Fruit fly (Drosophila melanogaster) whole organism, prepupa: Measurements from ENCODE around the gene Kul.
A peak's percentile ranks its signal among the peaks of the same experiment; 100 is the strongest.

Experiments used
- Blimp-1 ChIP-seq: fragments of 200-800 bp; sonication (Bioruptor generic); optimal IDR thresholded peaks from 3 replicates; lab custom pipeline; 2017; ENCODE audit warnings: missing biosample characterization, missing genetic modification characterization, mild to moderate bottlenecking, moderate library complexity, missing genetic modification reagents
- CG10669 ChIP-seq: fragments of 200-800 bp; sonication (Bioruptor generic); optimal IDR thresholded peaks from 3 replicates; lab custom pipeline; 2018; ENCODE audit warnings: missing biosample characterization, mild to moderate bottlenecking, missing genetic modification characterization, moderate library complexity
- CG11294 ChIP-seq: fragments of 200-800 bp; sonication (Bioruptor generic); IDR thresholded peaks from 2 replicates; pipeline ENCODE4 v1.3.6; 2022; ENCODE audit warnings: missing biosample characterization, missing genetic modification characterization
- CG11762 ChIP-seq: fragments of 200-800 bp; sonication (Bioruptor generic); optimal IDR thresholded peaks from 3 replicates; lab custom pipeline; 2016; ENCODE audit warnings: missing biosample characterization, missing genetic modification characterization; ENCODE audit not compliant: insufficient read depth
- CG11902 ChIP-seq: fragments of 200-800 bp; sonication (Bioruptor generic); optimal IDR thresholded peaks from 3 replicates; lab custom pipeline; 2016; ENCODE audit warnings: missing biosample characterization, missing genetic modification characterization
- CG16779 ChIP-seq: fragments of 200-800 bp; sonication (Bioruptor generic); optimal IDR thresholded peaks from 3 replicates; lab custom pipeline; 2017; ENCODE audit warnings: missing biosample characterization, mild to moderate bottlenecking, missing genetic modification characterization
- CG3032 ChIP-seq: fragments of 200-800 bp; optimal IDR thresholded peaks from 2 replicates; lab custom pipeline; 2019; ENCODE audit warnings: missing biosample characterization, mild to moderate bottlenecking, missing genetic modification characterization, moderate library complexity
- CG31627 ChIP-seq: fragments of 200-800 bp; sonication (Bioruptor generic); optimal IDR thresholded peaks from 3 replicates; lab custom pipeline; 2016; ENCODE audit warnings: missing biosample characterization, missing genetic modification characterization
- CG3919 ChIP-seq: fragments of 200-800 bp; sonication (Bioruptor generic); optimal IDR thresholded peaks from 3 replicates; lab custom pipeline; 2016; ENCODE audit warnings: missing biosample characterization, missing genetic modification characterization
- CG6163 ChIP-seq: fragments of 200-800 bp; sonication (Bioruptor generic); IDR thresholded peaks from 3 replicates; pipeline ENCODE4 v1.3.6; 2022; ENCODE audit warnings: missing biosample characterization, missing genetic modification characterization
- CG6276 ChIP-seq: fragments of 200-800 bp; sonication (Bioruptor generic); optimal IDR thresholded peaks from 2 replicates; lab custom pipeline; 2017; ENCODE audit warnings: missing biosample characterization, mild to moderate bottlenecking, missing genetic modification characterization
- CG6792 ChIP-seq: fragments of 200-800 bp; sonication (Bioruptor generic); optimal IDR thresholded peaks from 3 replicates; lab custom pipeline; 2016; ENCODE audit warnings: missing biosample characterization, missing genetic modification characterization
- CG6808 ChIP-seq: fragments of 200-800 bp; sonication (Bioruptor generic); optimal IDR thresholded peaks from 3 replicates; lab custom pipeline; 2017; ENCODE audit warnings: missing biosample characterization, missing genetic modification characterization, mild to moderate bottlenecking, moderate library complexity, missing genetic modification reagents
- CG6854 ChIP-seq: fragments of 200-800 bp; sonication (Bioruptor generic); optimal IDR thresholded peaks from 2 replicates; lab custom pipeline; 2017; ENCODE audit warnings: missing biosample characterization, mild to moderate bottlenecking, missing genetic modification characterization
- CG8632 ChIP-seq: fragments of 200-800 bp; sonication (Bioruptor generic); optimal IDR thresholded peaks from 3 replicates; lab custom pipeline; 2016; ENCODE audit warnings: missing biosample characterization, missing genetic modification characterization
- CG9139 ChIP-seq: fragments of 200-800 bp; sonication (Bioruptor generic); optimal IDR thresholded peaks from 3 replicates; lab custom pipeline; 2017; ENCODE audit warnings: missing biosample characterization, mild to moderate bottlenecking, missing genetic modification characterization
- Eip75B ChIP-seq: fragments of 200-800 bp; sonication (Bioruptor generic); optimal IDR thresholded peaks from 3 replicates; lab custom pipeline; 2016; ENCODE audit warnings: missing biosample characterization, missing genetic modification characterization
- Eip78C ChIP-seq: fragments of 200-800 bp; sonication (Bioruptor generic); peaks from one replicate; lab custom pipeline; 2016; ENCODE audit warnings: missing biosample characterization, missing genetic modification characterization
- Ets96B ChIP-seq: fragments of 200-800 bp; optimal IDR thresholded peaks from 2 replicates; lab custom pipeline; 2019; ENCODE audit warnings: missing biosample characterization, mild to moderate bottlenecking, missing genetic modification characterization, moderate library complexity
- Hr38 ChIP-seq: sonication (Bioruptor generic); optimal IDR thresholded peaks from 2 replicates; lab custom pipeline; 2016; ENCODE audit warnings: missing biosample characterization, missing genetic modification characterization
- Lpt ChIP-seq: fragments of 200-800 bp; sonication (Bioruptor generic); optimal IDR thresholded peaks from 3 replicates; lab custom pipeline; 2016; ENCODE audit warnings: missing biosample characterization, missing genetic modification characterization
- OdsH ChIP-seq: fragments of 200-800 bp; sonication (Bioruptor generic); optimal IDR thresholded peaks from 3 replicates; lab custom pipeline; 2016; ENCODE audit warnings: missing biosample characterization, missing genetic modification characterization
- Smox ChIP-seq: fragments of 200-800 bp; sonication (Bioruptor generic); optimal IDR thresholded peaks from 3 replicates; lab custom pipeline; 2016; ENCODE audit warnings: missing biosample characterization, missing genetic modification characterization
- Sox15 ChIP-seq: fragments of 200-800 bp; sonication (Bioruptor generic); optimal IDR thresholded peaks from 3 replicates; lab custom pipeline; 2016; ENCODE audit warnings: missing biosample characterization, missing genetic modification characterization
- acj6 ChIP-seq: fragments of 200-800 bp; sonication (Bioruptor generic); optimal IDR thresholded peaks from 3 replicates; lab custom pipeline; 2016; ENCODE audit warnings: missing biosample characterization, missing genetic modification characterization
- dac ChIP-seq: fragments of 200-800 bp; sonication (Bioruptor generic); optimal IDR thresholded peaks from 2 replicates; lab custom pipeline; 2017; ENCODE audit warnings: missing biosample characterization, mild to moderate bottlenecking, missing genetic modification characterization
- esn ChIP-seq: fragments of 200-800 bp; sonication (Bioruptor generic); optimal IDR thresholded peaks from 2 replicates; lab custom pipeline; 2016; ENCODE audit warnings: missing biosample characterization, mild to moderate bottlenecking, missing genetic modification characterization, moderate library complexity
- fd59A ChIP-seq: fragments of 200-800 bp; sonication (Bioruptor generic); optimal IDR thresholded peaks from 2 replicates; lab custom pipeline; 2017; ENCODE audit warnings: missing biosample characterization, mild to moderate bottlenecking, missing genetic modification characterization, missing genetic modification reagents
- fd85E ChIP-seq: fragments of 200-800 bp; sonication (Bioruptor generic); optimal IDR thresholded peaks from 3 replicates; lab custom pipeline; 2016; ENCODE audit warnings: missing biosample characterization, missing genetic modification characterization
- fkh ChIP-seq: fragments of 200-800 bp; sonication (Bioruptor generic); optimal IDR thresholded peaks from 3 replicates; lab custom pipeline; 2017; ENCODE audit warnings: missing biosample characterization, mild to moderate bottlenecking, missing genetic modification characterization, moderate library complexity
- pdm3 ChIP-seq: fragments of 200-800 bp; sonication (Bioruptor generic); optimal IDR thresholded peaks from 3 replicates; lab custom pipeline; 2016; ENCODE audit warnings: missing biosample characterization, missing genetic modification characterization
- salr ChIP-seq, 2 experiments: fragments of 200-800 bp; sonication (Bioruptor generic); optimal IDR thresholded peaks; 3 replicates each; lab custom pipeline; 2016 to 2018; ENCODE audit warnings: missing biosample characterization in 2 of 2, missing genetic modification characterization in 2 of 2, mild to moderate bottlenecking in 1 of 2
- ss ChIP-seq, 2 experiments: fragments of 200-800 bp; sonication (Bioruptor generic); optimal IDR thresholded peaks; 2 replicates in 1 of 2; 3 replicates in 1 of 2; lab custom pipeline; 2017 to 2018; ENCODE audit warnings: mild to moderate bottlenecking in 2 of 2, missing biosample characterization in 2 of 2, missing genetic modification characterization in 2 of 2, moderate library complexity in 1 of 2
- svp ChIP-seq: fragments of 200-800 bp; sonication (Bioruptor generic); peaks from one replicate; lab custom pipeline; 2016; ENCODE audit warnings: missing biosample characterization, missing genetic modification characterization

Gene Kul

DNA sequence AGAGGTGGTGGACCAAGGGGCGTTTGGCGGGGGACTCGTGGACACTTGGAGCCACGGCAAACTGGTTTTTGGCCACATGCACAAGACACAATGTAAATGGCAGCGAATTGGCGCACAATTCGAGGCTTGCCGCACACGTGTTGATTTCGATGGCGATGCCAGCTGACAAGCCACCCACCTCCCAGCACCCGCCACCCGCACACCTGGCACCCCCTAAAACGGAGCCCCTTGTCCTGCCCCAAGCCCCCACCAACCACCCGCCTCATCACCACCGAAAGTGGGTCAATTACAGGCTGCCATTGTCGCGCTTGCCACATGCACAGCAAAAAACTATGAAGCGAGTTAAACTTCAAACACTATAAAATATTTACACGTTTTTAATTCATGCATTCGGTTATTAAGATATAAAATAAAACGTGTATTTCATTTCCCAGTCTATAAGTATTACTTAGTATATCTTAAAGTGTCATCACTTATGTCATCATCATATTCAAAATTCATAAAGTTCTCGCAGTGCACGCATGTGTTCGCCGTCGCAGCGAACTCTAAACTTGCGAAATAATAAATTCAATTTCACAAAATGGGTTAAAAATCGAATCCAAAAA lies 32.6 kb downstream of the Kul start (continued):
- TF ChIP-seq CG16779 (tag; lab: Kevin White, UChicago) (no peak), Blimp-1 (no peak), CG6276 (GFP tag; lab: Kevin White, UChicago) (peak; percentile 71), acj6 (GFP tag; lab: Kevin White, UChicago) (peak; percentile 59), svp (GFP tag; lab: Kevin White, UChicago) (peak; percentile 63), ss (GFP tag; optimal IDR thresholded peaks at IDR 0.05; lab: Kevin White, UChicago) (no peak), CG31627 (peak; percentile 43), esn (GFP tag; lab: Kevin White, UChicago) (peak; percentile 57), CG6792 (GFP tag; lab: Kevin White, UChicago) (peak; percentile 53), pdm3 (GFP tag; lab: Kevin White, UChicago) (peak; percentile 71), Eip75B (GFP tag; lab: Kevin White, UChicago) (peak; percentile 50), CG11294 (GFP tag; lab: Robert Waterston, UW) (peak; percentile 57; the same call in 1 of the 2 replicates)
- TF ChIP-seq, all 60 proteins: peak for 48

DNA sequence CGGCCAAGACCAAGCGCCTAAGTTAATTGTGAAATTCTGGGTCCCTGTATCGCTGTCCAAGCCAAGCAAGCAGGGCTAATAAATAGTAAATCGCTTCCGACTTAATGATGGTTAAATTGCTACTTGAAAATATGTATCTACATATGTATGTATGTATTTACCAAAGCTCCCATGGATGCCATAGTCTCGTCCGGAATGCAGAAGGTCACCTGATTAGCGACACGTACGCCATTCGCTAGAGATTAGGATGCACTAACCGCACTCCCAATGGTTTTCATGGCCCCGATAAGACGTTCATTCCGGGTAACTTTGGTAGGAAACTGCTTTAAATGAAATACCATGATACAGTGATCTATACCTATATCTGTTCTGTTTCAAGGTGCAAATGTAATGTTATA lies 33.1 kb downstream of the Kul start:
- no peak for TF ChIP-seq fd59A
- no peak for TF ChIP-seq ss (GFP tag; optimal IDR thresholded peaks at IDR 0.05; lab: Kevin White, UChicago)
- TF ChIP-seq CG3919 (GFP tag; lab: Kevin White, UChicago) = no peak
- TF ChIP-seq CG6854 (GFP tag; lab: Kevin White, UChicago) = no peak
- TF ChIP-seq CG11902 = no peak
- no peak for TF ChIP-seq salr (GFP tag; optimal IDR thresholded peaks at IDR 0.05; lab: Kevin White, UChicago)
- no peak for TF ChIP-seq Eip75B (GFP tag; lab: Kevin White, UChicago)
- no peak for TF ChIP-seq dac
- TF ChIP-seq fd85E (GFP tag; lab: Kevin White, UChicago) = no peak
- no peak for TF ChIP-seq esn (GFP tag; lab: Kevin White, UChicago)

dm6 chr3R:29760042-29760441 lies 34.4 kb downstream of the Kul start:
- TF ChIP-seq fkh (GFP tag; lab: Kevin White, UChicago) = no peak
- TF ChIP-seq CG3032 (tag; lab: Kevin White, UChicago) = peak; percentile 2
- no peak for TF ChIP-seq Blimp-1
- TF ChIP-seq Sox15 = no peak
- peak; percentile 17 for TF ChIP-seq CG3919 (GFP tag; lab: Kevin White, UChicago)
- TF ChIP-seq CG6808 (GFP tag; lab: Kevin White, UChicago) = peak; percentile 9
- peak; percentile 22 for TF ChIP-seq OdsH (GFP tag; lab: Kevin White, UChicago)
- no peak for TF ChIP-seq Ets96B
- no peak for TF ChIP-seq Smox
- TF ChIP-seq CG11294 (GFP tag; lab: Robert Waterston, UW) = no peak
- TF ChIP-seq Hr38 = no peak
- no peak for TF ChIP-seq CG11762 (GFP tag; lab: Kevin White, UChicago)
- no peak for TF ChIP-seq CG6163 (GFP tag; lab: Robert Waterston, UW)
- TF ChIP-seq acj6 (GFP tag; lab: Kevin White, UChicago) = no peak
- TF ChIP-seq Lpt (GFP tag; lab: Kevin White, UChicago) = no peak
- TF ChIP-seq CG11902 = no peak

DNA sequence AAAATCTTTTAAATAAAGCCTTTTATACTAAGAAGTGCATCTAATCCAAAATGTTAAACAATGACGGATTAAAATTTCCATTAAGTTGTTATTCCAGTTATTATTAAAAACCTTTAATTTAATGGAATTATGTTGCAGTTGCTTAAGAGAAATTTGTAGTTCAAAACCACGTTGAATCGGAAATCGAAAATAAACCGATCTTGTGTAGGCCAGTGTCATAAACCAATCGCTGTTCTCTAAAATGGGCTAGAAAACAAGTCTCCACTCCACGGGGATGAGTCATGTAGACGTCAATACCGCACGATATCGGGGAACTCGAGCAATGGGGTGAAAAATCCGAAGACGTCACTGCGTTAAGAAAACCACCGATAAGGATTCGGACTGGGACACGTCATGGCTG lies 35.9 kb downstream of the Kul start:
- TF ChIP-seq svp (GFP tag; lab: Kevin White, UChicago) = peak; percentile 43
- TF ChIP-seq CG8632 = no peak
- peak; percentile 1 for TF ChIP-seq CG10669 (GFP tag; lab: Kevin White, UChicago)
- no peak for TF ChIP-seq esn (GFP tag; lab: Kevin White, UChicago)
- no peak for TF ChIP-seq CG9139 (GFP tag; lab: Kevin White, UChicago)
- TF ChIP-seq CG6163 (GFP tag; lab: Robert Waterston, UW) = 0 out of 3 replicates have a peak, but pooled peaks have one; percentile 20
- TF ChIP-seq CG3919 (GFP tag; lab: Kevin White, UChicago) = no peak
- peak; percentile 44 for TF ChIP-seq Eip78C (GFP tag; lab: Kevin White, UChicago)
- no peak for TF ChIP-seq Hr38
